Fruit fly (Drosophila melanogaster) whole organism: ENCODE data around the gene CG4911.

ENCODE experiments used
- CG8478 ChIP-seq: fragments of >200 bp; optimal IDR thresholded peaks from 2 replicates; lab custom pipeline; 2018; ENCODE audit warnings: inconsistent platforms
- EcR ChIP-seq, 2 experiments: fragments of >200 bp; optimal IDR thresholded peaks; 2 replicates each; lab custom pipeline; 2017; ENCODE audit warnings: missing biosample characterization in 2 of 2, missing genetic modification characterization in 2 of 2, missing genetic modification reagents in 2 of 2
- pan ChIP-seq: fragments of >200 bp; optimal IDR thresholded peaks from 2 replicates; lab custom pipeline; 2017
- psq ChIP-seq: fragments of >200 bp; optimal IDR thresholded peaks from 2 replicates; lab custom pipeline; 2017

DNA sequence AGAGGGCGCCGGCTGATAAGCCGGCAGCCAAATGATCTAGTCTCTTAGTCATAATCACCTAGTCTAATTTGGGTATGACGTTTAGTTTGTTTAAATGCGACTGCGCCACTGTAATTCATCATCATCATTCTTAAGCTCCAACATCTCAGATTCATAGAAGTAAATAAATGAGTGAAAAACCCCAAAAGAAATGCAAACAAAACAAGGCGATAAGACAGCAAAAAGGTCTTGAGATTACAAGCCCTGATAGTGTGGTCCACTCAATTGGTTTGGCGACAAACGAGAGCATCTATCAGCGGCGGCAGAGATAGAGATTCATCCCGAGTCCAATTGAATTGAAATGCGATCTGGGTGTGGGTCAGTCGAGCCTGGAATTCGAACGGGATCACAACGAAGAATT lies 1.8 kb upstream of the CG4911 start, which contains the start of gene teq:
- TF ChIP-seq psq (lab: Kevin White, UChicago) (no peak), CG8478 (lab: Kevin White, UChicago) (no peak), EcR (GFP tag; optimal IDR thresholded peaks at IDR 0.05; lab: Kevin White, UChicago) (no peak), pan (no peak)
